Worm (Caenorhabditis elegans): Measurements from ENCODE around the gene fbxa-55.

fbxa-55 gene

ce11 chrIII:936037-936507 lies at the start of gene fbxa-55:
TSS of gene fbxa-55 (minus strand) at chrIII:936087.
- TF ChIP-seq dao-5 (tag; optimal IDR thresholded peaks at IDR 0.05): no peak
- TF ChIP-seq him-1 (tag; optimal IDR thresholded peaks at IDR 0.05): no peak
- TF ChIP-seq W03F9.2 (tag; optimal IDR thresholded peaks at IDR 0.05): no peak

ce11 chrIII:982961-983360 lies 47.1 kb upstream of the fbxa-55 start, which contains the start of gene tbc-10:
TSS of gene tbc-10 (plus strand) at chrIII:983261.
- TF ChIP-seq him-1 (tag; optimal IDR thresholded peaks at IDR 0.05) (no peak), dao-5 (tag; optimal IDR thresholded peaks at IDR 0.05) (no peak), W03F9.2 (tag; optimal IDR thresholded peaks at IDR 0.05) (no peak)

ce11 chrIII:981960-982359 lies 46.1 kb upstream of the fbxa-55 start:
- TF ChIP-seq dao-5 (tag; optimal IDR thresholded peaks at IDR 0.05): no peak
- TF ChIP-seq W03F9.2 (tag; optimal IDR thresholded peaks at IDR 0.05): no peak
- TF ChIP-seq him-1 (tag; optimal IDR thresholded peaks at IDR 0.05): no peak

ce11 chrIII:978889-979288 lies 43.0 kb upstream of the fbxa-55 start:
- no peak for TF ChIP-seq dao-5 (tag; optimal IDR thresholded peaks at IDR 0.05)
- TF ChIP-seq him-1 (tag; optimal IDR thresholded peaks at IDR 0.05): no peak
- no peak for TF ChIP-seq W03F9.2 (tag; optimal IDR thresholded peaks at IDR 0.05)

ce11 chrIII:970928-971327 lies 35.0 kb upstream of the fbxa-55 start:
- TF ChIP-seq him-1 (tag; optimal IDR thresholded peaks at IDR 0.05): no peak
- no peak for TF ChIP-seq W03F9.2 (tag; optimal IDR thresholded peaks at IDR 0.05)
- TF ChIP-seq dao-5 (tag; optimal IDR thresholded peaks at IDR 0.05): no peak

ce11 chrIII:966259-966658 lies 30.4 kb upstream of the fbxa-55 start:
- TF ChIP-seq W03F9.2 (tag; optimal IDR thresholded peaks at IDR 0.05) (no peak), dao-5 (tag; optimal IDR thresholded peaks at IDR 0.05) (no peak), him-1 (tag; optimal IDR thresholded peaks at IDR 0.05) (no peak)

ce11 chrIII:964637-965036 lies 28.8 kb upstream of the fbxa-55 start:
- no peak for TF ChIP-seq him-1 (tag; optimal IDR thresholded peaks at IDR 0.05)

- TF ChIP-seq him-1 (tag; optimal IDR thresholded peaks at IDR 0.05) (no peak), dao-5 (tag; optimal IDR thresholded peaks at IDR 0.05) (no peak), W03F9.2 (tag; optimal IDR thresholded peaks at IDR 0.05) (no peak)
These were observed 26.1 kb upstream of the fbxa-55 start, which contains the start of gene fbxa-51 for ce11 chrIII:961948-962347. TSS of gene fbxa-51 (plus strand) at chrIII:962269.

- no peak for TF ChIP-seq dao-5 (tag; optimal IDR thresholded peaks at IDR 0.05)
- no peak for TF ChIP-seq W03F9.2 (tag; optimal IDR thresholded peaks at IDR 0.05)
- no peak for TF ChIP-seq him-1 (tag; optimal IDR thresholded peaks at IDR 0.05)
These were observed 20.1 kb upstream of the fbxa-55 start, which contains the start of gene fbxa-54 for ce11 chrIII:955981-956380. TSS of gene fbxa-54 (plus strand) at chrIII:956334.

- TF ChIP-seq him-1 (tag; optimal IDR thresholded peaks at IDR 0.05): no peak
- no peak for TF ChIP-seq W03F9.2 (tag; optimal IDR thresholded peaks at IDR 0.05)
- no peak for TF ChIP-seq dao-5 (tag; optimal IDR thresholded peaks at IDR 0.05)
These were observed 18.7 kb upstream of the fbxa-55 start, which contains the start of the genes T12B5.15 and T12B5.14 for ce11 chrIII:954553-954952. TSS of gene T12B5.15 (minus strand) at chrIII:954653. TSS of gene T12B5.14 (plus strand) at chrIII:954873.

- TF ChIP-seq dao-5 (tag; optimal IDR thresholded peaks at IDR 0.05): no peak
- TF ChIP-seq him-1 (tag; optimal IDR thresholded peaks at IDR 0.05): no peak
- TF ChIP-seq W03F9.2 (tag; optimal IDR thresholded peaks at IDR 0.05): no peak
These were observed 16.3 kb upstream of the fbxa-55 start, which contains the start of gene fbxa-10 for ce11 chrIII:952184-952583. TSS of gene fbxa-10 (plus strand) at chrIII:952390.

- TF ChIP-seq dao-5 (tag; optimal IDR thresholded peaks at IDR 0.05) (no peak), him-1 (tag; optimal IDR thresholded peaks at IDR 0.05) (no peak), W03F9.2 (tag; optimal IDR thresholded peaks at IDR 0.05) (no peak)
These were observed 14.6 kb upstream of the fbxa-55 start, which contains the start of the genes fbxa-67 and fbxa-11 for ce11 chrIII:950472-950871. TSS of gene fbxa-67 (minus strand) at chrIII:950670. TSS of gene fbxa-11 (plus strand) at chrIII:950869.

ce11 chrIII:946250-946725 lies 10.4 kb upstream of the fbxa-55 start, which contains the start of gene fbxa-60:
TSS of gene fbxa-60 (minus strand) at chrIII:946300.
- TF ChIP-seq dao-5 (tag; optimal IDR thresholded peaks at IDR 0.05): no peak
- no peak for TF ChIP-seq him-1 (tag; optimal IDR thresholded peaks at IDR 0.05)
- TF ChIP-seq W03F9.2 (tag; optimal IDR thresholded peaks at IDR 0.05): no peak

- TF ChIP-seq W03F9.2 (tag; optimal IDR thresholded peaks at IDR 0.05) (no peak), him-1 (tag; optimal IDR thresholded peaks at IDR 0.05) (no peak), dao-5 (tag; optimal IDR thresholded peaks at IDR 0.05) (no peak)
These were observed 7.6 kb upstream of the fbxa-55 start, which contains the start of gene fbxa-59 for ce11 chrIII:943426-943927. TSS of gene fbxa-59 (minus strand) at chrIII:943476.

Measured in whole organism, L4/young adult.